Worm (Caenorhabditis elegans): ENCODE data around the gene txdc-12.2.

DNA sequence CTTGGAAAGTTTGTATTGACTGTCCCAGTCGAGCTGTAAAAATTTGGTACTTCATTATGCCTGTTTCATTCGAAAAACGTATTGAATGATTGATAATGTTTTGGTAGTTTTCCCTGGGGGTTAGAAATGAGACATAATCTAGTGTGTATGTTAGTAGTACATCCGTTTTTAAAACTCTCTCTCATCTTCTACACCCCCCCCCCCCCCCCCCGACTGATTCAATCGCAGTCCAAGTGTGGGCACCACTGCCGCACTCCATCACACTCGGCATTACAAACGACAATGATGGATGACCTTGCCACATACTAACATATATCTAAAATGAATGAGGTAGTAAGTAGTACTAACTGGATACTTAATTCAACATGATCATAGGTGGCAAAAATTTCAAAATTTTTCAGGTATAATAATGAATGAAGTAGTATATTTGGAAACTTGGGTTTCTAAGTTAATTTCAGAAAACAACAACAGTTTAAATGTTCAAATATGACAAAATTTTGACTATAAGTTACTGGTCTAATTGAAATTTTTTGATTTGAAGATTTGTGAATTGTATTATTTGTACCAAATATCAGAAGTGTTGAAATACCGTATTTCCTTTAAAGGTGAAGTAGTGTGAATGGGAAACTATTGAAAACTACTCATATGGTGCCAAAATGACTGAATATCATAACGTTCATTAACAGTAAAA is 32.7 kb upstream of the txdc-12.2 start:
- TF ChIP-seq pha-4 (tag; optimal IDR thresholded peaks at IDR 0.05) (no peak), mep-1 (tag; optimal IDR thresholded peaks at IDR 0.05) (no peak), nhr-12 (tag; optimal IDR thresholded peaks at IDR 0.05) (no peak), sptf-1 (tag; optimal IDR thresholded peaks at IDR 0.05) (peak; percentile 57), elt-1 (tag; optimal IDR thresholded peaks at IDR 0.05; ENCODE audit: borderline replicate concordance, insufficient read depth) (no peak), ztf-11 (tag; optimal IDR thresholded peaks at IDR 0.05) (no peak), elt-3 (tag; optimal IDR thresholded peaks at IDR 0.05) (no peak), nhr-28 (tag; optimal IDR thresholded peaks at IDR 0.05) (no peak)

All from whole organism, mixed stage, embryonic.